Worm (Caenorhabditis elegans) whole organism, L1 larva: ENCODE results near the gene F09F7.5.

Experiments used
- C04F5.9 ChIP-seq: sonication (generic microtip); optimal IDR thresholded peaks from 2 replicates; lab custom pipeline; 2016; ENCODE audit warnings: missing genetic modification characterization, missing compliant biosample characterization
- C34B4.2 ChIP-seq: sonication (generic microtip); optimal IDR thresholded peaks from 2 replicates; lab custom pipeline; 2017; ENCODE audit warnings: mild to moderate bottlenecking, missing genetic modification characterization, missing compliant biosample characterization
- F16B12.6 ChIP-seq: fragments of 150-350 bp; optimal IDR thresholded peaks from 2 replicates; lab custom pipeline; 2014; ENCODE audit warnings: missing biosample characterization, missing genetic modification characterization
- blmp-1 ChIP-seq: fragments of 150-350 bp; optimal IDR thresholded peaks from 2 replicates; lab custom pipeline; 2014; ENCODE audit warnings: missing biosample characterization, missing genetic modification characterization
- ceh-90 ChIP-seq: sonication (generic microtip); optimal IDR thresholded peaks from 2 replicates; lab custom pipeline; 2016; ENCODE audit warnings: missing genetic modification characterization, missing compliant biosample characterization
- dpl-1 ChIP-seq, 3 experiments: fragments of 150-350 bp in 2 of 3; sonication (generic microtip) in 1 of 3; optimal IDR thresholded peaks; 2 replicates each; lab custom pipeline; 2014 to 2017; ENCODE audit warnings: missing biosample characterization in 3 of 3, missing genetic modification characterization in 3 of 3, missing genetic modification reagents in 3 of 3
- dsc-1 ChIP-seq: sonication (generic microtip); optimal IDR thresholded peaks from 2 replicates; lab custom pipeline; 2016; ENCODE audit warnings: mild to moderate bottlenecking, missing genetic modification characterization, missing compliant biosample characterization
- efl-1 ChIP-seq, 4 experiments: fragments of 150-350 bp; optimal IDR thresholded peaks in 3 of 4; peaks in 1 of 4; 1 replicate in 1 of 4; 2 replicates in 3 of 4; lab custom pipeline; 2014; ENCODE audit warnings: missing biosample characterization in 2 of 4, missing genetic modification characterization in 2 of 4, missing genetic modification reagents in 2 of 4
- efl-3 ChIP-seq: fragments of 200-800 bp; sonication (Bioruptor generic); optimal IDR thresholded peaks from 2 replicates; lab custom pipeline; 2018; ENCODE audit warnings: mild to moderate bottlenecking, missing genetic modification characterization, missing compliant biosample characterization
- elt-2 ChIP-seq: sonication (generic microtip); optimal IDR thresholded peaks from 2 replicates; lab custom pipeline; 2016; ENCODE audit warnings: missing genetic modification characterization, mild to moderate bottlenecking, inconsistent platforms, missing compliant biosample characterization, missing genetic modification reagents
- elt-3 ChIP-seq, 6 experiments: fragments of 150-350 bp in 1 of 6; sonication (generic microtip); optimal IDR thresholded peaks; 2 replicates each; lab custom pipeline; 2017 to 2018; ENCODE audit warnings: missing biosample characterization in 6 of 6, missing genetic modification characterization in 6 of 6, inconsistent platforms in 1 of 6
- ets-5 ChIP-seq: fragments of 200-800 bp; sonication (Bioruptor generic); IDR thresholded peaks from 2 replicates; pipeline ENCODE4 v1.3.6; 2022; ENCODE audit warnings: missing genetic modification characterization, missing compliant biosample characterization
- fkh-8 ChIP-seq: sonication (generic microtip); optimal IDR thresholded peaks from 2 replicates; lab custom pipeline; 2016; ENCODE audit warnings: mild to moderate bottlenecking, missing genetic modification characterization, missing compliant biosample characterization
- fos-1 ChIP-seq: fragments of 150-350 bp; optimal IDR thresholded peaks from 2 replicates; lab custom pipeline; 2014; ENCODE audit warnings: missing biosample characterization, missing genetic modification characterization
- grh-1 ChIP-seq: fragments of 200-800 bp; sonication (Bioruptor generic); IDR thresholded peaks from 2 replicates; pipeline ENCODE4 v1.3.6; 2022; ENCODE audit warnings: missing genetic modification reagents, missing genetic modification characterization, missing compliant biosample characterization
- irx-1 ChIP-seq: sonication (generic microtip); optimal IDR thresholded peaks from 2 replicates; lab custom pipeline; 2016; ENCODE audit warnings: missing genetic modification characterization, missing compliant biosample characterization
- lin-14 ChIP-seq: fragments of 200-800 bp; sonication (Bioruptor generic); optimal IDR thresholded peaks from 2 replicates; lab custom pipeline; 2018; ENCODE audit warnings: mild to moderate bottlenecking, missing genetic modification characterization, moderate library complexity, missing compliant biosample characterization
- lin-15B ChIP-seq: fragments of 150-350 bp; sonication (generic microtip); optimal IDR thresholded peaks from 3 replicates; lab custom pipeline; 2014; ENCODE audit warnings: missing biosample characterization, missing genetic modification characterization
- lin-35 ChIP-seq, 2 experiments: fragments of 150-350 bp; optimal IDR thresholded peaks; 2 replicates each; lab custom pipeline; 2014; ENCODE audit warnings: missing biosample characterization in 2 of 2, missing genetic modification characterization in 2 of 2, missing genetic modification reagents in 2 of 2
- lin-39 ChIP-seq: fragments of 150-350 bp; optimal IDR thresholded peaks from 2 replicates; lab custom pipeline; 2014; ENCODE audit warnings: missing biosample characterization, missing genetic modification reagents, missing genetic modification characterization
- lir-3 ChIP-seq: sonication (generic microtip); optimal IDR thresholded peaks from 2 replicates; lab custom pipeline; 2016; ENCODE audit warnings: mild to moderate bottlenecking, missing genetic modification characterization, moderate library complexity, missing compliant biosample characterization; ENCODE audit not compliant: poor library complexity
- lsy-2 ChIP-seq, 2 experiments: fragments of 150-350 bp; optimal IDR thresholded peaks; 2 replicates each; lab custom pipeline; 2014; ENCODE audit warnings: missing biosample characterization in 2 of 2, missing genetic modification characterization in 2 of 2
- mab-9 ChIP-seq: fragments of 200-800 bp; sonication (Bioruptor generic); IDR thresholded peaks from 2 replicates; pipeline ENCODE4 v1.3.6; 2022; ENCODE audit warnings: missing genetic modification reagents, missing genetic modification characterization, missing compliant biosample characterization
- mef-2 ChIP-seq: fragments of 150-350 bp; optimal IDR thresholded peaks from 2 replicates; lab custom pipeline; 2014; ENCODE audit warnings: missing biosample characterization, missing genetic modification characterization
- mep-1 ChIP-seq: fragments of 150-350 bp; optimal IDR thresholded peaks from 2 replicates; lab custom pipeline; 2014; ENCODE audit warnings: missing biosample characterization, missing genetic modification characterization
- nhr-12 ChIP-seq: sonication (generic microtip); optimal IDR thresholded peaks from 2 replicates; lab custom pipeline; 2017; ENCODE audit warnings: missing biosample characterization, missing genetic modification characterization
- nhr-20 ChIP-seq: sonication (generic microtip); optimal IDR thresholded peaks from 2 replicates; lab custom pipeline; 2016; ENCODE audit warnings: mild to moderate bottlenecking, missing genetic modification characterization, missing compliant biosample characterization
- nhr-237 ChIP-seq: fragments of 150-350 bp; optimal IDR thresholded peaks from 2 replicates; lab custom pipeline; 2014; ENCODE audit warnings: missing biosample characterization, missing genetic modification characterization
- nhr-28 ChIP-seq: fragments of 150-350 bp; optimal IDR thresholded peaks from 2 replicates; lab custom pipeline; 2014; ENCODE audit warnings: missing biosample characterization, missing genetic modification characterization
- nhr-47 ChIP-seq: sonication (generic microtip); optimal IDR thresholded peaks from 2 replicates; lab custom pipeline; 2016; ENCODE audit warnings: mild to moderate bottlenecking, missing genetic modification characterization, moderate library complexity, missing compliant biosample characterization
- nhr-71 ChIP-seq: sonication (generic microtip); optimal IDR thresholded peaks from 2 replicates; lab custom pipeline; 2016; ENCODE audit warnings: mild to moderate bottlenecking, missing genetic modification characterization, moderate library complexity, missing compliant biosample characterization
- nhr-77 ChIP-seq: fragments of 150-350 bp; optimal IDR thresholded peaks from 2 replicates; lab custom pipeline; 2014; ENCODE audit warnings: missing biosample characterization, missing genetic modification characterization
- nhr-85 ChIP-seq: sonication (generic microtip); peaks from one replicate; lab custom pipeline; 2016; ENCODE audit warnings: missing genetic modification characterization, inconsistent platforms, missing compliant biosample characterization
- nhr-90 ChIP-seq: sonication (generic microtip); optimal IDR thresholded peaks from 2 replicates; lab custom pipeline; 2016; ENCODE audit warnings: mild to moderate bottlenecking, missing genetic modification characterization, missing compliant biosample characterization; ENCODE audit not compliant: poor library complexity
- pax-3 ChIP-seq: fragments of 200-800 bp; sonication (Bioruptor generic); optimal IDR thresholded peaks from 2 replicates; lab custom pipeline; 2018; ENCODE audit warnings: mild to moderate bottlenecking, missing genetic modification characterization, moderate library complexity, missing compliant biosample characterization
- pqm-1 ChIP-seq: sonication (generic microtip); optimal IDR thresholded peaks from 3 replicates; lab custom pipeline; 2017; ENCODE audit warnings: missing biosample characterization, missing genetic modification characterization
- rnt-1 ChIP-seq: sonication (generic microtip); optimal IDR thresholded peaks from 2 replicates; lab custom pipeline; 2016; ENCODE audit warnings: mild to moderate bottlenecking, missing genetic modification characterization, moderate library complexity, missing compliant biosample characterization
- skn-1 ChIP-seq: fragments of 150-350 bp; optimal IDR thresholded peaks from 2 replicates; lab custom pipeline; 2014; ENCODE audit warnings: missing biosample characterization, missing genetic modification characterization
- snpc-4 ChIP-seq: fragments of 150-350 bp; optimal IDR thresholded peaks from 2 replicates; lab custom pipeline; 2014; ENCODE audit warnings: missing biosample characterization, missing genetic modification characterization
- snu-23 ChIP-seq: sonication (generic microtip); optimal IDR thresholded peaks from 2 replicates; lab custom pipeline; 2016; ENCODE audit warnings: missing genetic modification characterization, missing compliant biosample characterization
- sup-37 ChIP-seq: fragments of 200-800 bp; sonication (Bioruptor generic); optimal IDR thresholded peaks from 2 replicates; lab custom pipeline; 2018; ENCODE audit warnings: mild to moderate bottlenecking, missing genetic modification characterization, missing compliant biosample characterization
- swsn-7 ChIP-seq: sonication (generic microtip); optimal IDR thresholded peaks from 2 replicates; lab custom pipeline; 2016; ENCODE audit warnings: missing genetic modification characterization, missing compliant biosample characterization
- tbx-2 ChIP-seq: sonication (generic microtip); optimal IDR thresholded peaks from 2 replicates; lab custom pipeline; 2016; ENCODE audit warnings: missing genetic modification characterization, missing compliant biosample characterization
- unc-30 ChIP-seq: sonication (generic microtip); optimal IDR thresholded peaks from 2 replicates; lab custom pipeline; 2017; ENCODE audit warnings: missing biosample characterization, missing genetic modification characterization
- unc-62 ChIP-seq: fragments of 150-350 bp; optimal IDR thresholded peaks from 2 replicates; lab custom pipeline; 2014; ENCODE audit warnings: missing biosample characterization, missing genetic modification reagents, missing genetic modification characterization
- unc-86 ChIP-seq: sonication (generic microtip); optimal IDR thresholded peaks from 2 replicates; lab custom pipeline; 2016; ENCODE audit warnings: missing genetic modification characterization, missing compliant biosample characterization
- vab-15 ChIP-seq: sonication (generic microtip); optimal IDR thresholded peaks from 2 replicates; lab custom pipeline; 2017; ENCODE audit warnings: missing genotype, mild to moderate bottlenecking, missing genetic modification characterization, missing compliant biosample characterization
- xbp-1 ChIP-seq: sonication (generic microtip); optimal IDR thresholded peaks from 2 replicates; lab custom pipeline; 2016; ENCODE audit warnings: missing genetic modification characterization, missing compliant biosample characterization
- zip-4 ChIP-seq: fragments of 200-800 bp; sonication (Bioruptor generic); optimal IDR thresholded peaks from 2 replicates; lab custom pipeline; 2018; ENCODE audit warnings: mild to moderate bottlenecking, missing genetic modification characterization, moderate library complexity, missing compliant biosample characterization
- ztf-11 ChIP-seq, 2 experiments: sonication (generic microtip); optimal IDR thresholded peaks; 2 replicates each; lab custom pipeline; 2016 to 2017; ENCODE audit warnings: missing genetic modification characterization in 2 of 2, missing biosample characterization in 1 of 2, missing compliant biosample characterization in 1 of 2
- ztf-4 ChIP-seq: fragments of 150-350 bp; optimal IDR thresholded peaks from 2 replicates; lab custom pipeline; 2014; ENCODE audit warnings: missing biosample characterization, missing genetic modification characterization

The F09F7.5 gene

ce11 chrIII:5591668-5592149 lies 44.9 kb downstream of the F09F7.5 start, which contains the start of the genes ddx-15 and ucr-1 (continued):
- peak; percentile 82 to 85 for TF ChIP-seq lin-35 (GFP tag; optimal IDR thresholded peaks at IDR 0.05; lab: Kevin White, UChicago)
- TF ChIP-seq pax-3 (tag; lab: Kevin White, UChicago): peak; percentile 15
- no peak for TF ChIP-seq ets-5 (GFP tag; lab: Robert Waterston, UW)
- TF ChIP-seq nhr-90: peak; percentile 34
- TF ChIP-seq irx-1 (tag; lab: Kevin White, UChicago): peak; percentile 42
- TF ChIP-seq tbx-2: peak; percentile 55
- TF ChIP-seq ztf-4 (tag; lab: Kevin White, UChicago): no peak
- TF ChIP-seq unc-86: peak; percentile 69
- no peak for TF ChIP-seq pqm-1
- TF ChIP-seq nhr-85 (tag; lab: Kevin White, UChicago): peak; percentile 73
- peak; percentile 81 to 83 for TF ChIP-seq efl-1 (optimal IDR thresholded peaks at IDR 0.05; lab: Kevin White, UChicago)
- peak; percentile 76 to 97 for TF ChIP-seq efl-1 (GFP tag; optimal IDR thresholded peaks at IDR 0.05 in 1 of 2; lab: Kevin White, UChicago)
- peak; percentile 45 for TF ChIP-seq dsc-1
- TF ChIP-seq xbp-1: peak; percentile 73
- TF ChIP-seq fkh-8 (tag; lab: Kevin White, UChicago): peak; percentile 72
- TF ChIP-seq unc-62 (GFP tag; lab: Kevin White, UChicago): no peak
- peak; percentile 17 for TF ChIP-seq vab-15 (tag; lab: Kevin White, UChicago)
- TF ChIP-seq fos-1: peak; percentile 43
- no peak for TF ChIP-seq mef-2 (tag; lab: Kevin White, UChicago)
- TF ChIP-seq F16B12.6 (tag; lab: Kevin White, UChicago): peak; percentile 14
- peak; percentile 69 to 78 (median 72) for TF ChIP-seq dpl-1 (GFP tag; optimal IDR thresholded peaks at IDR 0.05; lab: Kevin White, UChicago)
- no peak for TF ChIP-seq unc-30 (tag; lab: Kevin White, UChicago)
- TF ChIP-seq skn-1 (tag; lab: Kevin White, UChicago): peak; percentile 39
- TF ChIP-seq ceh-90: no peak
- peak; percentile 2 for TF ChIP-seq elt-2
- TF ChIP-seq swsn-7: peak; percentile 66
- peak; percentile 61 for TF ChIP-seq lin-15B (tag; lab: Kevin White, UChicago)
- peak; percentile 51 for TF ChIP-seq nhr-77 (tag; lab: Kevin White, UChicago)
- peak; percentile 85 for TF ChIP-seq lsy-2 (tag; optimal IDR thresholded peaks at IDR 0.05; lab: Kevin White, UChicago)

ce11 chrIII:5594350-5594749 lies 47.6 kb downstream of the F09F7.5 start:
- peak; percentile 36 for TF ChIP-seq nhr-20 (tag; lab: Kevin White, UChicago)
- TF ChIP-seq efl-3 (GFP tag; lab: Kevin White, UChicago): no peak
- no peak for TF ChIP-seq snpc-4 (tag; lab: Kevin White, UChicago)
- TF ChIP-seq pax-3 (tag; lab: Kevin White, UChicago): no peak
- peak; percentile 50 for TF ChIP-seq snu-23 (GFP tag; lab: Kevin White, UChicago)
- TF ChIP-seq nhr-47 (tag; lab: Kevin White, UChicago): no peak
- no peak for TF ChIP-seq vab-15 (tag; lab: Kevin White, UChicago)
- no peak for TF ChIP-seq skn-1 (tag; lab: Kevin White, UChicago)
- TF ChIP-seq nhr-90: peak; percentile 23
- TF ChIP-seq lin-39 (tag; lab: Kevin White, UChicago): no peak
- no peak for TF ChIP-seq efl-1 (optimal IDR thresholded peaks at IDR 0.05; lab: Kevin White, UChicago)
- TF ChIP-seq efl-1 (GFP tag; optimal IDR thresholded peaks at IDR 0.05 in 1 of 2; lab: Kevin White, UChicago): no peak
- TF ChIP-seq lir-3 (tag; lab: Kevin White, UChicago): no peak
- no peak for TF ChIP-seq zip-4 (GFP tag; lab: Kevin White, UChicago)
- no peak for TF ChIP-seq C04F5.9 (tag; lab: Kevin White, UChicago)
- TF ChIP-seq lin-35 (GFP tag; optimal IDR thresholded peaks at IDR 0.05; lab: Kevin White, UChicago): peak in 1 of 2 experiments; percentile 25
- peak; percentile 71 for TF ChIP-seq nhr-85 (tag; lab: Kevin White, UChicago)
- peak; percentile 12 for TF ChIP-seq rnt-1 (tag; lab: Kevin White, UChicago)
- no peak for TF ChIP-seq sup-37 (GFP tag; lab: Kevin White, UChicago)
- no peak for TF ChIP-seq nhr-12 (tag; lab: Kevin White, UChicago)
- no peak for TF ChIP-seq nhr-77 (tag; lab: Kevin White, UChicago)
- peak; percentile 52 for TF ChIP-seq blmp-1 (tag; lab: Kevin White, UChicago)
- no peak for TF ChIP-seq nhr-28
- TF ChIP-seq ztf-11 (tag; optimal IDR thresholded peaks at IDR 0.05; lab: Kevin White, UChicago): no peak
- no peak for TF ChIP-seq C34B4.2 (tag; lab: Kevin White, UChicago)
- TF ChIP-seq lin-14: peak; percentile 59
- peak; percentile 6 for TF ChIP-seq nhr-71 (tag; lab: Kevin White, UChicago)
- TF ChIP-seq elt-2: no peak
- peak; percentile 53 for TF ChIP-seq mep-1 (tag; lab: Kevin White, UChicago)
- TF ChIP-seq nhr-237 (tag; lab: Kevin White, UChicago): no peak
- TF ChIP-seq grh-1 (GFP tag; lab: Robert Waterston, UW): no peak
- TF ChIP-seq mab-9 (GFP tag; lab: Robert Waterston, UW): no peak
- peak in 2 of 6 experiments; percentile 3 to 44 for TF ChIP-seq elt-3 (tag; optimal IDR thresholded peaks at IDR 0.05; lab: Kevin White, UChicago)
